Fruit fly (Drosophila melanogaster) whole organism, pupa: ENCODE measurements around the gene Hasp.

Experiments
- CG13204 ChIP-seq: fragments of 200-800 bp; sonication (Bioruptor generic); optimal IDR thresholded peaks from 2 replicates; lab custom pipeline; 2018; ENCODE audit warnings: missing biosample characterization, mild to moderate bottlenecking, missing genetic modification characterization, moderate library complexity
- CG17806 ChIP-seq: fragments of 200-800 bp; sonication (Bioruptor generic); optimal IDR thresholded peaks from 2 replicates; lab custom pipeline; 2018; ENCODE audit warnings: missing biosample characterization, mild to moderate bottlenecking, missing genetic modification characterization, moderate library complexity
- CG32121 ChIP-seq: fragments of 200-800 bp; sonication (Bioruptor generic); IDR thresholded peaks from 2 replicates; pipeline ENCODE4 v1.3.6; 2022; ENCODE audit warnings: missing biosample characterization, missing genetic modification characterization
- CG4496 ChIP-seq: fragments of 200-800 bp; sonication (Bioruptor generic); IDR thresholded peaks from 3 replicates; pipeline ENCODE4 v1.3.6; 2022; ENCODE audit warnings: missing biosample characterization, missing genetic modification characterization
- EcR ChIP-seq: fragments of 200-800 bp; sonication (Bioruptor generic); optimal IDR thresholded peaks from 3 replicates; lab custom pipeline; 2019; ENCODE audit warnings: missing biosample characterization, missing genetic modification characterization, mild to moderate bottlenecking, moderate library complexity, missing genetic modification reagents
- rn ChIP-seq: fragments of 200-800 bp; sonication (Bioruptor generic); IDR thresholded peaks from 2 replicates; pipeline ENCODE4 v1.3.6; 2022; ENCODE audit warnings: missing biosample characterization, missing genetic modification characterization

DNA sequence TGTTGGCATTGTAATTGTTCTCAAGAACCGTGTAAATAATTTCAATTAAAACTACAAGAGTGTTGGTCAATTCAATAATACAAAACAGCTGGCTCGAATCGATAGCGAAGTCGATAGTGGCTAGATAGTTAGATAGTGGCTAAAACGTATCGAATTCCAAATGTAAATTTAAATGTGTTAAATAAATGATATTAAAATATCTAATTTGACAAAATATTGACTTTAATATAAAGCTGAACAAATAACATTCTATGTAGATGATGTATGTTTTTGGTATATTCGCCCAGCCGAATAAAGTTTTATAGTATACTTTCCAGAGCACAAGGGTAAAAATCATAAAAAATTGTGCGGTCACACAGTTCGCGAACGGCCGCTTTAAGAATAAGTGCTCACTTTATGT lies 9.3 kb upstream of the Hasp start, which contains the start of the genes Dpm1 and CG10137:
- TF ChIP-seq CG4496 (GFP tag; lab: Robert Waterston, UW) (no peak), CG17806 (no peak), CG32121 (no peak), EcR (GFP tag; lab: Kevin White, UChicago) (no peak), rn (no peak), CG13204 (GFP tag; lab: Kevin White, UChicago) (no peak)
